Worm (Caenorhabditis elegans) whole organism, L4 larva: ENCODE measurements around the gene T05H10.8.

ENCODE experiments used
- D1046.2 ChIP-seq: fragments of 200-800 bp; sonication (Bioruptor generic); IDR thresholded peaks from 2 replicates; pipeline ENCODE4 v1.3.6; 2022; ENCODE audit warnings: missing genetic modification characterization, missing compliant biosample characterization
- F10B5.3 ChIP-seq: sonication (generic microtip); optimal IDR thresholded peaks from 2 replicates; lab custom pipeline; 2016; ENCODE audit warnings: mild to moderate bottlenecking, missing genetic modification characterization, missing compliant biosample characterization
- F26F4.8 ChIP-seq: fragments of 200-800 bp; sonication (Bioruptor generic); conservative IDR thresholded peaks from 2 replicates; pipeline ENCODE4 v1.3.6; 2022; ENCODE audit warnings: missing genetic modification characterization, missing compliant biosample characterization
- F37D6.2 ChIP-seq: sonication (generic microtip); optimal IDR thresholded peaks from 2 replicates; lab custom pipeline; 2016; ENCODE audit warnings: mild to moderate bottlenecking, missing genetic modification characterization, missing compliant biosample characterization
- T20F7.1 ChIP-seq: fragments of 200-800 bp; sonication (Bioruptor generic); optimal IDR thresholded peaks from 2 replicates; lab custom pipeline; 2018; ENCODE audit warnings: mild to moderate bottlenecking, missing genetic modification characterization, missing compliant biosample characterization
- Y48G9A.11 ChIP-seq: fragments of 200-800 bp; sonication (Bioruptor generic); IDR thresholded peaks from 2 replicates; pipeline ENCODE4 v1.3.6; 2022; ENCODE audit warnings: missing genetic modification reagents, missing genetic modification characterization, missing compliant biosample characterization
- ZK337.2 ChIP-seq: fragments of 200-800 bp; sonication (Bioruptor generic); IDR thresholded peaks from 2 replicates; pipeline ENCODE4 v1.3.6; 2022; ENCODE audit warnings: missing genetic modification reagents, missing genetic modification characterization, missing compliant biosample characterization
- aha-1 ChIP-seq: fragments of 150-350 bp; peaks from one replicate; lab custom pipeline; 2014; ENCODE audit warnings: missing biosample characterization, missing genetic modification characterization
- arid-1 ChIP-seq: fragments of 200-800 bp; sonication (Bioruptor generic); conservative IDR thresholded peaks from 2 replicates; pipeline ENCODE4 v1.3.6; 2022; ENCODE audit warnings: missing genetic modification reagents, missing genetic modification characterization, missing compliant biosample characterization
- attf-4 ChIP-seq: sonication (generic microtip); optimal IDR thresholded peaks from 3 replicates; lab custom pipeline; 2017; ENCODE audit warnings: missing biosample characterization, missing genetic modification characterization
- ceh-32 ChIP-seq: sonication (generic microtip); optimal IDR thresholded peaks from 2 replicates; lab custom pipeline; 2016; ENCODE audit warnings: mild to moderate bottlenecking, missing genetic modification characterization, missing compliant biosample characterization; ENCODE audit not compliant: poor library complexity
- ces-1 ChIP-seq: fragments of 150-350 bp; sonication (generic microtip); optimal IDR thresholded peaks from 4 replicates; lab custom pipeline; 2014; ENCODE audit warnings: missing biosample characterization, missing genetic modification reagents, missing genetic modification characterization
- dpl-1 ChIP-seq: fragments of 150-350 bp; optimal IDR thresholded peaks from 2 replicates; lab custom pipeline; 2014; ENCODE audit warnings: missing biosample characterization, missing genetic modification reagents, missing genetic modification characterization
- duxl-1 ChIP-seq: sonication (generic microtip); optimal IDR thresholded peaks from 2 replicates; lab custom pipeline; 2016; ENCODE audit warnings: mild to moderate bottlenecking, missing genetic modification characterization, moderate library complexity, missing compliant biosample characterization; ENCODE audit not compliant: poor library complexity
- egl-27 ChIP-seq: sonication (generic microtip); optimal IDR thresholded peaks from 3 replicates; lab custom pipeline; 2017; ENCODE audit warnings: missing biosample characterization, missing genetic modification reagents, missing genetic modification characterization
- egl-43 ChIP-seq: fragments of 200-800 bp; sonication (Bioruptor generic); IDR thresholded peaks from 2 replicates; pipeline ENCODE4 v1.3.6; 2022; ENCODE audit warnings: missing genetic modification reagents, missing genetic modification characterization, missing compliant biosample characterization
- fos-1 ChIP-seq: fragments of 150-350 bp; optimal IDR thresholded peaks from 2 replicates; lab custom pipeline; 2014; ENCODE audit warnings: missing biosample characterization, missing genetic modification characterization
- gei-8 ChIP-seq: fragments of 200-800 bp; sonication (Bioruptor generic); optimal IDR thresholded peaks from 2 replicates; lab custom pipeline; 2018; ENCODE audit warnings: mild to moderate bottlenecking, missing genetic modification characterization, missing compliant biosample characterization
- hif-1 ChIP-seq, 2 experiments: sonication (generic microtip); optimal IDR thresholded peaks; 2 replicates each; lab custom pipeline; 2016 to 2017; ENCODE audit warnings: missing compliant biosample characterization in 2 of 2, missing genetic modification characterization in 2 of 2, missing genetic modification reagents in 2 of 2, missing genotype in 2 of 2, mild to moderate bottlenecking in 1 of 2
- hlh-11 ChIP-seq: fragments of 200-800 bp; sonication (Bioruptor generic); optimal IDR thresholded peaks from 2 replicates; lab custom pipeline; 2018; ENCODE audit warnings: mild to moderate bottlenecking, missing genetic modification characterization, missing compliant biosample characterization
- hlh-30 ChIP-seq: sonication (generic microtip); optimal IDR thresholded peaks from 2 replicates; lab custom pipeline; 2017; ENCODE audit warnings: antibody characterized with exemption, mild to moderate bottlenecking, missing genetic modification characterization, missing compliant biosample characterization; ENCODE audit not compliant: insufficient read depth
- lin-29 ChIP-seq: fragments of 200-800 bp; sonication (Bioruptor generic); IDR thresholded peaks from 2 replicates; pipeline ENCODE4 v1.3.6; 2022; ENCODE audit warnings: missing genetic modification reagents, missing genetic modification characterization, missing compliant biosample characterization
- lin-38 ChIP-seq: fragments of 200-800 bp; sonication (Bioruptor generic); IDR thresholded peaks from 2 replicates; pipeline ENCODE4 v1.3.6; 2022; ENCODE audit warnings: missing genetic modification reagents, missing genetic modification characterization, missing compliant biosample characterization
- madf-5 ChIP-seq, 2 experiments: fragments of 200-800 bp; sonication (Bioruptor generic); IDR thresholded peaks; 2 replicates each; pipeline ENCODE4 v1.3.6; 2022; ENCODE audit warnings: missing compliant biosample characterization in 2 of 2, missing genetic modification characterization in 2 of 2
- madf-9 ChIP-seq: fragments of 200-800 bp; sonication (Bioruptor generic); conservative IDR thresholded peaks from 2 replicates; pipeline ENCODE4 v1.3.6; 2022; ENCODE audit warnings: missing genetic modification reagents, missing genetic modification characterization, missing compliant biosample characterization
- mdt-29 ChIP-seq: fragments of 200-800 bp; sonication (Bioruptor generic); IDR thresholded peaks from 2 replicates; pipeline ENCODE4 v1.3.6; 2022; ENCODE audit warnings: missing genetic modification reagents, missing genetic modification characterization, missing compliant biosample characterization
- mep-1 ChIP-seq: fragments of 150-350 bp; sonication (generic microtip); optimal IDR thresholded peaks from 3 replicates; lab custom pipeline; 2014; ENCODE audit warnings: missing biosample characterization, missing genetic modification characterization
- nhr-102 ChIP-seq: sonication (generic microtip); optimal IDR thresholded peaks from 2 replicates; lab custom pipeline; 2016; ENCODE audit warnings: mild to moderate bottlenecking, missing genetic modification characterization, moderate library complexity, missing compliant biosample characterization
- nhr-28 ChIP-seq: fragments of 150-350 bp; optimal IDR thresholded peaks from 2 replicates; lab custom pipeline; 2014; ENCODE audit warnings: missing biosample characterization, missing genetic modification characterization
- nhr-41 ChIP-seq: fragments of 200-800 bp; sonication (Bioruptor generic); IDR thresholded peaks from 2 replicates; pipeline ENCODE4 v1.3.6; 2022; ENCODE audit warnings: missing genetic modification reagents, missing genetic modification characterization, missing compliant biosample characterization
- nhr-6 ChIP-seq: fragments of 150-350 bp; optimal IDR thresholded peaks from 2 replicates; lab custom pipeline; 2014; ENCODE audit warnings: missing biosample characterization, missing genetic modification characterization
- pqm-1 ChIP-seq: sonication (generic microtip); optimal IDR thresholded peaks from 2 replicates; lab custom pipeline; 2017; ENCODE audit warnings: missing biosample characterization, missing genetic modification characterization
- rbr-2 ChIP-seq: sonication (generic microtip); optimal IDR thresholded peaks from 2 replicates; lab custom pipeline; 2016; ENCODE audit warnings: missing genotype, missing genetic modification characterization, missing compliant biosample characterization
- saeg-2 ChIP-seq: fragments of 200-800 bp; sonication (Bioruptor generic); IDR thresholded peaks from 2 replicates; pipeline ENCODE4 v1.3.6; 2022; ENCODE audit warnings: missing genetic modification reagents, missing genetic modification characterization, missing compliant biosample characterization
- set-16 ChIP-seq: fragments of 200-800 bp; sonication (Bioruptor generic); IDR thresholded peaks from 2 replicates; pipeline ENCODE4 v1.3.6; 2022; ENCODE audit warnings: missing genetic modification reagents, missing genetic modification characterization, missing compliant biosample characterization
- snpc-4 ChIP-seq: fragments of 150-350 bp; optimal IDR thresholded peaks from 2 replicates; lab custom pipeline; 2014; ENCODE audit warnings: missing biosample characterization, missing genetic modification characterization
- spr-1 ChIP-seq: sonication (generic microtip); optimal IDR thresholded peaks from 2 replicates; lab custom pipeline; 2016; ENCODE audit warnings: mild to moderate bottlenecking, missing genetic modification characterization, missing compliant biosample characterization
- spr-3 ChIP-seq: fragments of 200-800 bp; sonication (Bioruptor generic); optimal IDR thresholded peaks from 2 replicates; lab custom pipeline; 2018; ENCODE audit warnings: mild to moderate bottlenecking, missing genetic modification characterization, missing compliant biosample characterization
- tra-1 ChIP-seq: fragments of 200-800 bp; sonication (Bioruptor generic); IDR thresholded peaks from 2 replicates; pipeline ENCODE4 v1.3.6; 2022; ENCODE audit warnings: missing genetic modification reagents, missing genetic modification characterization, missing compliant biosample characterization
- vab-7 ChIP-seq: fragments of 200-800 bp; sonication (Bioruptor generic); IDR thresholded peaks from 2 replicates; pipeline ENCODE4 v1.3.6; 2022; ENCODE audit warnings: missing genetic modification reagents, missing genetic modification characterization, missing compliant biosample characterization
- zag-1 ChIP-seq: fragments of 150-350 bp; optimal IDR thresholded peaks from 2 replicates; lab custom pipeline; 2014; ENCODE audit warnings: missing biosample characterization, missing genetic modification characterization
- zfp-3 ChIP-seq: fragments of 200-800 bp; sonication (Bioruptor generic); conservative IDR thresholded peaks from 2 replicates; pipeline ENCODE4 v1.3.6; 2022; ENCODE audit warnings: missing genetic modification reagents, missing genetic modification characterization, missing compliant biosample characterization

Gene T05H10.8

ce11 chrII:8034617-8035016 is 24.3 kb upstream of the T05H10.8 start:
- TF ChIP-seq set-16 (GFP tag; lab: Robert Waterston, UW) (peak; percentile 79), mdt-29 (no peak), lin-29 (GFP tag; lab: Robert Waterston, UW) (0 out of 2 replicates have a peak, but pooled peaks have one; percentile 20)

ce11 chrII:8035667-8036066 is 23.2 kb upstream of the T05H10.8 start, which contains the start of gene sap-49:
TSS of gene sap-49 (minus strand) at chrII:8035767.
- TF ChIP-seq lin-38 (GFP tag; lab: Robert Waterston, UW) (0 out of 2 replicates have a peak, but pooled peaks have one; percentile 5), madf-5 (GFP tag; IDR thresholded peaks at IDR 0.05; lab: Robert Waterston, UW) (no peak)

ce11 chrII:8037246-8037645 is 21.6 kb upstream of the T05H10.8 start, which contains the start of gene arp-6:
TSS of gene arp-6 (minus strand) at chrII:8037346.
- no peak for TF ChIP-seq fos-1 (tag; lab: Kevin White, UChicago)
- no peak for TF ChIP-seq egl-43 (GFP tag; lab: Robert Waterston, UW)
- no peak for TF ChIP-seq hlh-11 (tag; lab: Kevin White, UChicago)
- TF ChIP-seq gei-8 (GFP tag; lab: Kevin White, UChicago): no peak
- TF ChIP-seq egl-27 (tag; lab: Kevin White, UChicago): no peak
- TF ChIP-seq F10B5.3: no peak
- TF ChIP-seq ces-1 (GFP tag; lab: Kevin White, UChicago): no peak
- TF ChIP-seq snpc-4: no peak
- no peak for TF ChIP-seq nhr-41 (GFP tag; lab: Robert Waterston, UW)
- TF ChIP-seq nhr-102 (tag; lab: Kevin White, UChicago): no peak
- no peak for TF ChIP-seq set-16 (GFP tag; lab: Robert Waterston, UW)
- TF ChIP-seq D1046.2 (GFP tag; lab: Robert Waterston, UW): no peak

- no peak for TF ChIP-seq spr-1 (tag; lab: Kevin White, UChicago)
- peak; percentile 55; the same call in 1 of the 2 replicates for TF ChIP-seq arid-1 (GFP tag; lab: Robert Waterston, UW)
- no peak for TF ChIP-seq ceh-32 (tag; lab: Kevin White, UChicago)
- TF ChIP-seq nhr-6: no peak
- TF ChIP-seq madf-9 (GFP tag; lab: Robert Waterston, UW): no peak
- TF ChIP-seq lin-38 (GFP tag; lab: Robert Waterston, UW): peak; percentile 54
- TF ChIP-seq duxl-1 (tag; lab: Kevin White, UChicago): no peak
These were observed 21.0 kb upstream of the T05H10.8 start, which contains the start of gene C08B11.9 for ce11 chrII:8037863-8038262. TSS of gene C08B11.9 (minus strand) at chrII:8038169.

- peak; percentile 57 for TF ChIP-seq mep-1 (tag; lab: Kevin White, UChicago)
- TF ChIP-seq hlh-30 (tag; lab: Kevin White, UChicago): peak; percentile 12
- TF ChIP-seq F26F4.8 (GFP tag; lab: Robert Waterston, UW): no peak
- no peak for TF ChIP-seq aha-1 (tag; lab: Kevin White, UChicago)
- no peak for TF ChIP-seq lin-29 (GFP tag; lab: Robert Waterston, UW)
- TF ChIP-seq zfp-3 (GFP tag; lab: Robert Waterston, UW): no peak
- 0 out of 2 replicates have a peak, but pooled peaks have one; percentile 4 for TF ChIP-seq ZK337.2 (GFP tag; lab: Robert Waterston, UW)
- TF ChIP-seq pqm-1 (tag; lab: Kevin White, UChicago): peak; percentile 17
- TF ChIP-seq attf-4 (tag; lab: Kevin White, UChicago): no peak
- peak; percentile 95 for TF ChIP-seq lin-38 (GFP tag; lab: Robert Waterston, UW)
- no peak for TF ChIP-seq F37D6.2 (tag; lab: Kevin White, UChicago)
- peak; percentile 90 for TF ChIP-seq T20F7.1
- TF ChIP-seq spr-3 (GFP tag; lab: Kevin White, UChicago): no peak
- peak; percentile 36 for TF ChIP-seq rbr-2 (tag; lab: Kevin White, UChicago)
- no peak for TF ChIP-seq fos-1 (tag; lab: Kevin White, UChicago)
- TF ChIP-seq hif-1 (tag; optimal IDR thresholded peaks at IDR 0.05; lab: Kevin White, UChicago): peak in 1 of 2 experiments; percentile 83
- TF ChIP-seq Y48G9A.11 (GFP tag; lab: Robert Waterston, UW): peak; percentile 34; the same call in 1 of the 2 replicates
- peak; percentile 36 for TF ChIP-seq hlh-11 (tag; lab: Kevin White, UChicago)
- TF ChIP-seq tra-1: no peak
- no peak for TF ChIP-seq arid-1 (GFP tag; lab: Robert Waterston, UW)
- no peak for TF ChIP-seq zag-1 (tag; lab: Kevin White, UChicago)
- TF ChIP-seq saeg-2: no peak
- peak; percentile 63 for TF ChIP-seq dpl-1 (GFP tag; lab: Kevin White, UChicago)
- peak; percentile 65 for TF ChIP-seq nhr-28 (tag; lab: Kevin White, UChicago)
- TF ChIP-seq vab-7: 0 out of 2 replicates have a peak, but pooled peaks have one; percentile 22
These were observed 19.5 kb upstream of the T05H10.8 start, which contains the start of the genes ubh-4 and algn-6 for ce11 chrII:8039416-8039815. TSS of gene ubh-4 (minus strand) at chrII:8039597. TSS of gene algn-6 (plus strand) at chrII:8039802.
